Fruit fly (Drosophila melanogaster): Measurements from ENCODE around the gene Ugt36F1.

The Ugt36F1 gene

dm6 chr2L:18793243-18793642, 25.9 kb upstream of the Ugt36F1 start:
- TF ChIP-seq dac (GFP tag; optimal IDR thresholded peaks at IDR 0.05) (no peak), Blimp-1 (GFP tag; optimal IDR thresholded peaks at IDR 0.05) (no peak), Gug (GFP tag; IDR thresholded peaks at IDR 0.05) (no peak), CG6808 (GFP tag; optimal IDR thresholded peaks at IDR 0.05) (no peak), salr (GFP tag; optimal IDR thresholded peaks at IDR 0.05) (no peak), cyc (GFP tag; optimal IDR thresholded peaks at IDR 0.05) (no peak), CG31627 (GFP tag; optimal IDR thresholded peaks at IDR 0.05) (no peak), spab (GFP tag; optimal IDR thresholded peaks at IDR 0.05) (no peak)

- peak; percentile 16; the same call in 1 of the 3 replicates for TF ChIP-seq eg (GFP tag; IDR thresholded peaks at IDR 0.05)
- TF ChIP-seq Sox14 (GFP tag; optimal IDR thresholded peaks at IDR 0.05), result peak; percentile 14
- TF ChIP-seq vri (GFP tag; optimal IDR thresholded peaks at IDR 0.05), result peak; percentile 67
- TF ChIP-seq fkh (GFP tag; optimal IDR thresholded peaks at IDR 0.05), result no peak
- TF ChIP-seq Lpt (GFP tag; optimal IDR thresholded peaks at IDR 0.05), result peak; percentile 2
- TF ChIP-seq achi (GFP tag; optimal IDR thresholded peaks at IDR 0.05), result peak; percentile 43
- no peak for TF ChIP-seq CG11762 (GFP tag; optimal IDR thresholded peaks at IDR 0.05; ENCODE audit: insufficient read depth)
- no peak for TF ChIP-seq CG31627 (GFP tag; optimal IDR thresholded peaks at IDR 0.05)
- 0 out of 2 replicates have a peak, but pooled peaks have one; percentile 11 for TF ChIP-seq CG15336 (GFP tag; IDR thresholded peaks at IDR 0.05)
These were observed 23.2 kb upstream of the Ugt36F1 start for dm6 chr2L:18795917-18796402.

dm6 chr2L:18796446-18796845, 22.7 kb upstream of the Ugt36F1 start:
- TF ChIP-seq Eip78C (GFP tag) (peak; percentile 10), CG31627 (GFP tag; optimal IDR thresholded peaks at IDR 0.05) (no peak), Sox14 (GFP tag; optimal IDR thresholded peaks at IDR 0.05) (no peak)

dm6 chr2L:18801704-18802103, 17.4 kb upstream of the Ugt36F1 start:
- TF ChIP-seq CG11294 (GFP tag; IDR thresholded peaks at IDR 0.05) (no peak), CG7368 (GFP tag; optimal IDR thresholded peaks at IDR 0.05) (no peak), OdsH (GFP tag; optimal IDR thresholded peaks at IDR 0.05) (no peak), acj6 (GFP tag; optimal IDR thresholded peaks at IDR 0.05) (no peak), CG4318 (GFP tag; optimal IDR thresholded peaks at IDR 0.05) (no peak), CG6276 (GFP tag; optimal IDR thresholded peaks at IDR 0.05) (no peak), CG8319 (GFP tag; optimal IDR thresholded peaks at IDR 0.05) (no peak), CG1621 (tag; optimal IDR thresholded peaks at IDR 0.05) (no peak), CG6792 (GFP tag; optimal IDR thresholded peaks at IDR 0.05) (no peak), CG3032 (tag; optimal IDR thresholded peaks at IDR 0.05) (no peak), Hr39 (GFP tag; optimal IDR thresholded peaks at IDR 0.05) (no peak), CG3919 (GFP tag; optimal IDR thresholded peaks at IDR 0.05) (no peak), fd85E (GFP tag; optimal IDR thresholded peaks at IDR 0.05) (no peak), svp (GFP tag) (no peak)

- TF ChIP-seq CG10669 (GFP tag; optimal IDR thresholded peaks at IDR 0.05) (no peak), CG3919 (GFP tag; optimal IDR thresholded peaks at IDR 0.05) (no peak), fd85E (GFP tag; optimal IDR thresholded peaks at IDR 0.05) (no peak), CG7368 (GFP tag; optimal IDR thresholded peaks at IDR 0.05) (no peak), ss (GFP tag; optimal IDR thresholded peaks at IDR 0.05) (no peak), achi (GFP tag; optimal IDR thresholded peaks at IDR 0.05) (no peak), CG31627 (GFP tag; optimal IDR thresholded peaks at IDR 0.05) (no peak), fkh (GFP tag; optimal IDR thresholded peaks at IDR 0.05) (no peak), CG6792 (GFP tag; optimal IDR thresholded peaks at IDR 0.05) (no peak), Met (GFP tag; optimal IDR thresholded peaks at IDR 0.05) (no peak), CG4318 (GFP tag; optimal IDR thresholded peaks at IDR 0.05) (no peak), Sox102F (GFP tag; optimal IDR thresholded peaks at IDR 0.05) (no peak)
These were observed 13.9 kb upstream of the Ugt36F1 start, which contains the start of gene CG43814 for dm6 chr2L:18805247-18805636. Gene CG43814 (minus strand): TSS chr2L:18805347.
